Worm (Caenorhabditis elegans) whole organism, L4/young adult: ENCODE data around the gene Y49A10A.2.

Experiments used
- W03F9.2 ChIP-seq: fragments of 150-350 bp; optimal IDR thresholded peaks from 2 replicates; lab custom pipeline; 2014; ENCODE audit warnings: missing biosample characterization, missing genetic modification characterization
- dao-5 ChIP-seq: sonication (generic microtip); optimal IDR thresholded peaks from 2 replicates; lab custom pipeline; 2016; ENCODE audit warnings: missing genotype, missing genetic modification characterization, moderate library complexity, missing compliant biosample characterization
- him-1 ChIP-seq: sonication (generic microtip); optimal IDR thresholded peaks from 2 replicates; lab custom pipeline; 2016; ENCODE audit warnings: missing genotype, missing genetic modification reagents, missing genetic modification characterization, missing compliant biosample characterization

DNA sequence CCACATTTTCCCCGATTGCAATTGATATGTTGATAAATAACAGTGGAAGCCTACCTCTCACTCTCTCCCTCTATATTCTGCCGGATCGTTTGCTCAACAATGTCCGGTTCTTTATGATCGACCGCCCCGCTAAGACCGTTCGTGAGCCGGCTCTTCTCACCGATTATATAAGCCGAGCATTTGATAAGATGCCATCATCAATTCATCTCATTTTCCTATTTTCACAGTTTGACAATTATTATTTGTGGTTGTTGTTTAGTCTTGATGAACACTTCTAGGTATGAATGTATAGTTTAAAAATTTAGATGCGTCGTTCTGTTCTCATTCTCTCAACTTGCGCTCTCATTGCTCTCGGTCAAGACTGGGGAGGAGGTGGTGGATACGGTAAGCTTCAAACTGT, 36.3 kb downstream of the Y49A10A.2 start, which contains the start of gene idpa-3:
- TF ChIP-seq him-1 (tag; lab: Kevin White, UChicago) (no peak), dao-5 (no peak), W03F9.2 (tag; lab: Kevin White, UChicago) (no peak)
